Fruit fly (Drosophila melanogaster) ovary, adult (tissue): Measurements from ENCODE around the gene CG40160.
"Not testable (repeated sequence)": the region's sequence is repeated elsewhere in the genome, so short reads cannot be mapped to it uniquely, and the experiment has no call there.

Source experiments
- CG17801 ChIP-seq: fragments of 200-800 bp; optimal IDR thresholded peaks from 2 replicates; lab custom pipeline; 2019; ENCODE audit warnings: missing biosample characterization, mild to moderate bottlenecking, missing genetic modification characterization, moderate library complexity; ENCODE audit not compliant: partially characterized antibody

The CG40160 gene

DNA sequence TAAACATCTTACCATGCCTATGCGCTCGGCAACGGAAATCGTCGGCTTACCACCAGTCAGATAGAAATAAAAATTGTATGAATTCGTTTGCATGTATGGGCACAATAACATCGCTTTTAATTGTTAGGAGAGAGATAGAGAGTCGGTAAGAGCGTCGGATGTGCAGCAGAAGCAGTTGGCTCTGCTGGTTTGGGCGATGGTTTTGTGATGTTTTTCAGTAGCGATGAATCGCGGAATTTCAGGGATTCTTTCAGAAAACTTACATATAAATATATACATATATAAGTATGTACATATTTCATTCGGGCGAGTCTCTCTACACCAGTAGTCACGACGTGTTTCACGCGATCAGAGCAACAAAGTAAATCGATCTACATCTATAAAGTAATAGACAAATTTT lies at the start of gene CG40160:
TSS of gene CG40160 (plus strand) at position 301 of the 400 bp plus-strand sequence.
- TF ChIP-seq CG17801 (GFP tag; lab: Kevin White, UChicago) = not testable (repeated sequence)

DNA sequence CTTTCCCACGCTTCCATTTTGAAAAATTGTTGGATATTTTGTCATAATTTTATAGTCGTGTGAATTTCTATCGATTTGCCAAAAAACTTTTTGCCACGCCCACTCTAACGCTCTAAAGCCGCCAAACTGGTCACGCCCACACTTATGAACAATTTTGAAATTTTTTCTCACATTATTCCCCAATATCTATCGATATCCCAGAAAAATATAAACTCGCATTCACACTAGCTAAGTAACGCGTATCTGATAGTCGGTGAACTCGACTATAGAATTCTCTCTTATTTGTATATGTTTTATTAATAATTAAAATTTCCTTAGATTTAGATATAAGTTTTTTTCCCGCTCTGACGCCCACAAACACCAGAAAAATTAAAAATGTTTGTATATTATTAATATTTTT lies 8.4 kb downstream of the CG40160 start:
- TF ChIP-seq CG17801 (GFP tag; lab: Kevin White, UChicago) = no peak
